Worm (Caenorhabditis elegans) whole organism, L1 larva: ENCODE data around the gene txt-1.

Experiments used
- C34B4.2 ChIP-seq: sonication (generic microtip); optimal IDR thresholded peaks from 2 replicates; lab custom pipeline; 2017; ENCODE audit warnings: mild to moderate bottlenecking, missing genetic modification characterization, missing compliant biosample characterization
- F16B12.6 ChIP-seq: fragments of 150-350 bp; optimal IDR thresholded peaks from 2 replicates; lab custom pipeline; 2014; ENCODE audit warnings: missing biosample characterization, missing genetic modification characterization
- Y116A8C.19 ChIP-seq: sonication (generic microtip); optimal IDR thresholded peaks from 2 replicates; lab custom pipeline; 2016; ENCODE audit warnings: missing compliant biosample characterization, missing genetic modification characterization, borderline replicate concordance
- aha-1 ChIP-seq: fragments of 150-350 bp; optimal IDR thresholded peaks from 2 replicates; lab custom pipeline; 2014; ENCODE audit warnings: missing biosample characterization, missing genetic modification characterization
- aly-2 ChIP-seq: fragments of 150-350 bp; optimal IDR thresholded peaks from 2 replicates; lab custom pipeline; 2014; ENCODE audit warnings: missing biosample characterization, missing genetic modification characterization
- blmp-1 ChIP-seq: fragments of 150-350 bp; optimal IDR thresholded peaks from 2 replicates; lab custom pipeline; 2014; ENCODE audit warnings: missing biosample characterization, missing genetic modification characterization
- ceh-82 ChIP-seq, 3 experiments: fragments of 150-350 bp in 1 of 3; sonication (generic microtip) in 2 of 3; optimal IDR thresholded peaks; 2 replicates each; lab custom pipeline; 2014 to 2017; ENCODE audit warnings: missing biosample characterization in 3 of 3, missing genetic modification characterization in 3 of 3
- ceh-88 ChIP-seq: fragments of 200-800 bp; sonication (Bioruptor generic); IDR thresholded peaks from 2 replicates; pipeline ENCODE4 v1.3.6; 2022; ENCODE audit warnings: missing genetic modification characterization, missing compliant biosample characterization
- dpl-1 ChIP-seq, 3 experiments: fragments of 150-350 bp in 2 of 3; sonication (generic microtip) in 1 of 3; optimal IDR thresholded peaks; 2 replicates each; lab custom pipeline; 2014 to 2017; ENCODE audit warnings: missing biosample characterization in 3 of 3, missing genetic modification characterization in 3 of 3, missing genetic modification reagents in 3 of 3
- efl-1 ChIP-seq, 4 experiments: fragments of 150-350 bp; optimal IDR thresholded peaks in 3 of 4; peaks in 1 of 4; 1 replicate in 1 of 4; 2 replicates in 3 of 4; lab custom pipeline; 2014; ENCODE audit warnings: missing biosample characterization in 2 of 4, missing genetic modification characterization in 2 of 4, missing genetic modification reagents in 2 of 4
- efl-3 ChIP-seq: fragments of 200-800 bp; sonication (Bioruptor generic); optimal IDR thresholded peaks from 2 replicates; lab custom pipeline; 2018; ENCODE audit warnings: mild to moderate bottlenecking, missing genetic modification characterization, missing compliant biosample characterization
- egl-27 ChIP-seq, 2 experiments: fragments of 150-350 bp in 1 of 2; sonication (generic microtip); optimal IDR thresholded peaks; 3 replicates each; lab custom pipeline; 2017 to 2018; ENCODE audit warnings: missing biosample characterization in 2 of 2, missing genetic modification characterization in 2 of 2, missing genetic modification reagents in 2 of 2
- elt-2 ChIP-seq: sonication (generic microtip); optimal IDR thresholded peaks from 2 replicates; lab custom pipeline; 2016; ENCODE audit warnings: missing genetic modification characterization, mild to moderate bottlenecking, inconsistent platforms, missing compliant biosample characterization, missing genetic modification reagents
- fkh-10 ChIP-seq: sonication (generic microtip); optimal IDR thresholded peaks from 2 replicates; lab custom pipeline; 2017; ENCODE audit warnings: missing biosample characterization, missing genetic modification reagents, missing genetic modification characterization
- fkh-8 ChIP-seq: sonication (generic microtip); optimal IDR thresholded peaks from 2 replicates; lab custom pipeline; 2016; ENCODE audit warnings: mild to moderate bottlenecking, missing genetic modification characterization, missing compliant biosample characterization
- fos-1 ChIP-seq: fragments of 150-350 bp; optimal IDR thresholded peaks from 2 replicates; lab custom pipeline; 2014; ENCODE audit warnings: missing biosample characterization, missing genetic modification characterization
- grh-1 ChIP-seq: fragments of 200-800 bp; sonication (Bioruptor generic); IDR thresholded peaks from 2 replicates; pipeline ENCODE4 v1.3.6; 2022; ENCODE audit warnings: missing genetic modification reagents, missing genetic modification characterization, missing compliant biosample characterization
- hlh-17 ChIP-seq: fragments of 200-800 bp; sonication (Bioruptor generic); optimal IDR thresholded peaks from 2 replicates; lab custom pipeline; 2018; ENCODE audit warnings: missing genetic modification characterization, mild to moderate bottlenecking, missing compliant biosample characterization, moderate library complexity, borderline replicate concordance
- hpl-2 ChIP-seq: fragments of 150-350 bp; optimal IDR thresholded peaks from 2 replicates; lab custom pipeline; 2014; ENCODE audit warnings: missing biosample characterization, missing genetic modification reagents, missing genetic modification characterization
- lin-14 ChIP-seq: fragments of 200-800 bp; sonication (Bioruptor generic); optimal IDR thresholded peaks from 2 replicates; lab custom pipeline; 2018; ENCODE audit warnings: mild to moderate bottlenecking, missing genetic modification characterization, moderate library complexity, missing compliant biosample characterization
- lin-35 ChIP-seq, 2 experiments: fragments of 150-350 bp; optimal IDR thresholded peaks; 2 replicates each; lab custom pipeline; 2014; ENCODE audit warnings: missing biosample characterization in 2 of 2, missing genetic modification characterization in 2 of 2, missing genetic modification reagents in 2 of 2
- nhr-11 ChIP-seq: fragments of 150-350 bp; optimal IDR thresholded peaks from 2 replicates; lab custom pipeline; 2014; ENCODE audit warnings: missing biosample characterization, missing genetic modification characterization
- nhr-12 ChIP-seq: sonication (generic microtip); optimal IDR thresholded peaks from 2 replicates; lab custom pipeline; 2017; ENCODE audit warnings: missing biosample characterization, missing genetic modification characterization
- nhr-19 ChIP-seq: fragments of 200-800 bp; sonication (Bioruptor generic); conservative IDR thresholded peaks from 2 replicates; pipeline ENCODE4 v1.3.6; 2022; ENCODE audit warnings: missing genetic modification characterization, missing compliant biosample characterization
- nhr-237 ChIP-seq: fragments of 150-350 bp; optimal IDR thresholded peaks from 2 replicates; lab custom pipeline; 2014; ENCODE audit warnings: missing biosample characterization, missing genetic modification characterization
- nhr-28 ChIP-seq: fragments of 150-350 bp; optimal IDR thresholded peaks from 2 replicates; lab custom pipeline; 2014; ENCODE audit warnings: missing biosample characterization, missing genetic modification characterization
- nhr-76 ChIP-seq: sonication (generic microtip); optimal IDR thresholded peaks from 2 replicates; lab custom pipeline; 2017; ENCODE audit warnings: missing biosample characterization, missing genetic modification characterization
- nhr-84 ChIP-seq: sonication (generic microtip); optimal IDR thresholded peaks from 2 replicates; lab custom pipeline; 2017; ENCODE audit warnings: missing biosample characterization, missing genetic modification characterization
- nhr-85 ChIP-seq: sonication (generic microtip); peaks from one replicate; lab custom pipeline; 2016; ENCODE audit warnings: missing genetic modification characterization, inconsistent platforms, missing compliant biosample characterization
- pag-3 ChIP-seq: sonication (generic microtip); optimal IDR thresholded peaks from 2 replicates; lab custom pipeline; 2017; ENCODE audit warnings: missing genetic modification characterization, mild to moderate bottlenecking, missing compliant biosample characterization, antibody characterized with exemption, borderline replicate concordance; ENCODE audit not compliant: insufficient read depth
- pax-3 ChIP-seq: fragments of 200-800 bp; sonication (Bioruptor generic); optimal IDR thresholded peaks from 2 replicates; lab custom pipeline; 2018; ENCODE audit warnings: mild to moderate bottlenecking, missing genetic modification characterization, moderate library complexity, missing compliant biosample characterization
- rnt-1 ChIP-seq: sonication (generic microtip); optimal IDR thresholded peaks from 2 replicates; lab custom pipeline; 2016; ENCODE audit warnings: mild to moderate bottlenecking, missing genetic modification characterization, moderate library complexity, missing compliant biosample characterization
- skn-1 ChIP-seq: fragments of 150-350 bp; optimal IDR thresholded peaks from 2 replicates; lab custom pipeline; 2014; ENCODE audit warnings: missing biosample characterization, missing genetic modification characterization
- snpc-4 ChIP-seq: fragments of 150-350 bp; optimal IDR thresholded peaks from 2 replicates; lab custom pipeline; 2014; ENCODE audit warnings: missing biosample characterization, missing genetic modification characterization
- sox-4 ChIP-seq: sonication (generic microtip); optimal IDR thresholded peaks from 2 replicates; lab custom pipeline; 2016; ENCODE audit warnings: missing genetic modification characterization, missing compliant biosample characterization
- sup-37 ChIP-seq: fragments of 200-800 bp; sonication (Bioruptor generic); optimal IDR thresholded peaks from 2 replicates; lab custom pipeline; 2018; ENCODE audit warnings: mild to moderate bottlenecking, missing genetic modification characterization, missing compliant biosample characterization
- swsn-7 ChIP-seq: sonication (generic microtip); optimal IDR thresholded peaks from 2 replicates; lab custom pipeline; 2016; ENCODE audit warnings: missing genetic modification characterization, missing compliant biosample characterization
- tlp-1 ChIP-seq: fragments of 150-350 bp; optimal IDR thresholded peaks from 2 replicates; lab custom pipeline; 2014; ENCODE audit warnings: missing biosample characterization, missing genetic modification characterization
- unc-130 ChIP-seq: fragments of 150-350 bp; optimal IDR thresholded peaks from 2 replicates; lab custom pipeline; 2017; ENCODE audit warnings: missing biosample characterization, missing genetic modification characterization, inconsistent platforms
- unc-62 ChIP-seq: fragments of 150-350 bp; optimal IDR thresholded peaks from 2 replicates; lab custom pipeline; 2014; ENCODE audit warnings: missing biosample characterization, missing genetic modification reagents, missing genetic modification characterization
- unc-98 ChIP-seq: fragments of 200-800 bp; sonication (Bioruptor generic); IDR thresholded peaks from 2 replicates; pipeline ENCODE4 v1.3.6; 2022; ENCODE audit warnings: missing genetic modification characterization, missing compliant biosample characterization
- vab-15 ChIP-seq: sonication (generic microtip); optimal IDR thresholded peaks from 2 replicates; lab custom pipeline; 2017; ENCODE audit warnings: missing genotype, mild to moderate bottlenecking, missing genetic modification characterization, missing compliant biosample characterization
- xbp-1 ChIP-seq: sonication (generic microtip); optimal IDR thresholded peaks from 2 replicates; lab custom pipeline; 2016; ENCODE audit warnings: missing genetic modification characterization, missing compliant biosample characterization
- zip-4 ChIP-seq: fragments of 200-800 bp; sonication (Bioruptor generic); optimal IDR thresholded peaks from 2 replicates; lab custom pipeline; 2018; ENCODE audit warnings: mild to moderate bottlenecking, missing genetic modification characterization, moderate library complexity, missing compliant biosample characterization
- ztf-4 ChIP-seq: fragments of 150-350 bp; optimal IDR thresholded peaks from 2 replicates; lab custom pipeline; 2014; ENCODE audit warnings: missing biosample characterization, missing genetic modification characterization

txt-1 gene

ce11 chrII:76662-77061, 29.3 kb upstream of the txt-1 start:
- TF ChIP-seq sox-4 (no peak), lin-35 (GFP tag; optimal IDR thresholded peaks at IDR 0.05; lab: Kevin White, UChicago) (peak in 1 of 2 experiments; percentile 7), elt-2 (tag; lab: Kevin White, UChicago) (no peak), ceh-82 (tag; optimal IDR thresholded peaks at IDR 0.05; lab: Kevin White, UChicago) (no peak), snpc-4 (tag; lab: Kevin White, UChicago) (no peak), tlp-1 (no peak)

- TF ChIP-seq zip-4 (GFP tag; lab: Kevin White, UChicago) (no peak), grh-1 (GFP tag; lab: Robert Waterston, UW) (no peak), ceh-88 (GFP tag; lab: Robert Waterston, UW) (no peak), egl-27 (tag; optimal IDR thresholded peaks at IDR 0.05; lab: Kevin White, UChicago) (no peak), unc-130 (no peak), nhr-237 (tag; lab: Kevin White, UChicago) (no peak), nhr-19 (GFP tag; lab: Robert Waterston, UW) (no peak), blmp-1 (no peak), pag-3 (tag; lab: Kevin White, UChicago) (no peak), efl-3 (GFP tag; lab: Kevin White, UChicago) (no peak), hlh-17 (no peak), nhr-11 (no peak), sox-4 (no peak), skn-1 (tag; lab: Kevin White, UChicago) (no peak)
These were observed 26.8 kb upstream of the txt-1 start, which contains the start of gene C23H3.9 for ce11 chrII:79166-79565. TSS of gene C23H3.9 (minus strand) at chrII:79266.

ce11 chrII:84134-84533, 21.9 kb upstream of the txt-1 start, which contains the start of gene C50D2.6:
TSS of gene C50D2.6 (plus strand) at chrII:84434.
- no peak for TF ChIP-seq nhr-84 (tag; lab: Kevin White, UChicago)
- no peak for TF ChIP-seq nhr-28 (tag; lab: Kevin White, UChicago)
- no peak for TF ChIP-seq unc-130
- no peak for TF ChIP-seq aha-1 (tag; lab: Kevin White, UChicago)
- no peak for TF ChIP-seq swsn-7 (tag; lab: Kevin White, UChicago)
- no peak for TF ChIP-seq zip-4 (GFP tag; lab: Kevin White, UChicago)
- no peak for TF ChIP-seq nhr-76 (tag; lab: Kevin White, UChicago)
- no peak for TF ChIP-seq egl-27 (tag; optimal IDR thresholded peaks at IDR 0.05; lab: Kevin White, UChicago)
- no peak for TF ChIP-seq rnt-1 (tag; lab: Kevin White, UChicago)
- TF ChIP-seq hpl-2 = no peak
- no peak for TF ChIP-seq nhr-19 (GFP tag; lab: Robert Waterston, UW)
- TF ChIP-seq nhr-85 (tag; lab: Kevin White, UChicago) = no peak
- TF ChIP-seq ceh-88 (GFP tag; lab: Robert Waterston, UW) = no peak
- TF ChIP-seq vab-15 = no peak
- no peak for TF ChIP-seq lin-14 (GFP tag; lab: Kevin White, UChicago)
- no peak for TF ChIP-seq C34B4.2
- no peak for TF ChIP-seq F16B12.6
- TF ChIP-seq fos-1 = no peak

- TF ChIP-seq nhr-12 (tag; lab: Kevin White, UChicago) = no peak
- TF ChIP-seq efl-1 (optimal IDR thresholded peaks at IDR 0.05; lab: Kevin White, UChicago) = no peak
- peak in 1 of 2 experiments; percentile 59 for TF ChIP-seq efl-1 (GFP tag; optimal IDR thresholded peaks at IDR 0.05 in 1 of 2; lab: Kevin White, UChicago)
- TF ChIP-seq, all 84 proteins: peak for 1
These were observed 19.2 kb upstream of the txt-1 start for ce11 chrII:86794-87193.

ce11 chrII:87937-88336, 18.1 kb upstream of the txt-1 start:
- TF ChIP-seq sup-37 (GFP tag; lab: Kevin White, UChicago) = no peak
- TF ChIP-seq fkh-10 (GFP tag; lab: Kevin White, UChicago) = no peak
- TF ChIP-seq lin-14 (GFP tag; lab: Kevin White, UChicago) = no peak
- no peak for TF ChIP-seq unc-62
- no peak for TF ChIP-seq aha-1 (tag; lab: Kevin White, UChicago)
- TF ChIP-seq fkh-8 (tag; lab: Kevin White, UChicago) = no peak
- TF ChIP-seq pax-3 (tag; lab: Kevin White, UChicago) = no peak
- no peak for TF ChIP-seq xbp-1
- TF ChIP-seq aly-2 (tag; lab: Kevin White, UChicago) = no peak
- TF ChIP-seq ceh-88 (GFP tag; lab: Robert Waterston, UW) = no peak
- no peak for TF ChIP-seq unc-98
- no peak for TF ChIP-seq Y116A8C.19
- no peak for TF ChIP-seq hpl-2
- TF ChIP-seq nhr-237 (tag; lab: Kevin White, UChicago) = no peak
- no peak for TF ChIP-seq ztf-4 (tag; lab: Kevin White, UChicago)
- TF ChIP-seq skn-1 (tag; lab: Kevin White, UChicago) = no peak
- no peak for TF ChIP-seq nhr-85 (tag; lab: Kevin White, UChicago)
- TF ChIP-seq dpl-1 (GFP tag; optimal IDR thresholded peaks at IDR 0.05; lab: Kevin White, UChicago) = no peak
- no peak for TF ChIP-seq sox-4
